Fruit fly (Drosophila melanogaster): ENCODE data around the gene dpr20.
A peak's percentile ranks its signal among the peaks of the same experiment; 100 is the strongest.

DNA sequence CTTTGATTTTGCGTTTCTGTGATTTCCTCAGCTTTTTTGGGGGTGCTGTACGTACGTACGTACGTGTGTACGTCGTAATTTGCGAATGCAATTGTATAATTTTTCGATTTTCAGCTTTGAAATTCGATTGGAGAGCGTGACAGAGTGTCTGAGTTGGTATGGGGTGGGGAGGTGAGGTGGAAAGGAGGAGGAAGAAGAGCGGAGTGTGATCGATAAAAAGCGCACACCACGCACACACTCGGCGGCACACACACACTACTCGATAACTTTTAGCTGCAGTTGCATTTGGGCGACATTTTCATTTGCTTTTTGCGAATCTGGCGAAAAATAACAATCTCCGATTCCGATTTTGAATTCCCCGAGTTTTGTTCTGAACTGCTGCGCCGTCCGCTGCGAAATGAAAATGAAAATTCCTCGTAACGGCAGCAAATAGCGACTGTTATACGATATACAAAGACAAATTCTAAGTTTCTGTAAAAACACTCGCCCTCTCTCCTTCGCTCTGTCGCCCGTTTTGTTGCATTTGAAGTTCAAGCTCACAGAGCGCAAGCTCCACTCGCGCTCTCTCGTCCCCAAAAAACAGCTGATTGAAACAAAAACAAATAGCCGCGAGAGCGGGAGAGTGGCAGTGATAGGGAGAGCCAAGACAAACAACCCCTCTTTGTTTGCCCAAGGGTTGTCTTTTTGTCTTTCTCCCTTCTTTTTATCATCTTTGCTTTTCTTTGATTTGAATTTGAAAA is 24.6 kb upstream of the dpr20 start, which contains the start of gene CG13907:
- TF ChIP-seq dl (GFP tag; optimal IDR thresholded peaks at IDR 0.05; ENCODE audit: insufficient read depth in 1 of 2, partially characterized antibody in 2 of 2) (peak; percentile 77 to 82), psq (GFP tag; optimal IDR thresholded peaks at IDR 0.05) (no peak), Hr78 (GFP tag; optimal IDR thresholded peaks at IDR 0.05) (no peak), sv (GFP tag; optimal IDR thresholded peaks at IDR 0.05) (no peak), lola (GFP tag; optimal IDR thresholded peaks at IDR 0.05) (no peak)
